Fruit fly (Drosophila melanogaster) whole organism, prepupa: ENCODE data around the gene CG15429.
A peak's percentile ranks its signal among the peaks of the same experiment; 100 is the strongest.

Experiments
- CG10669 ChIP-seq: fragments of 200-800 bp; sonication (Bioruptor generic); optimal IDR thresholded peaks from 3 replicates; lab custom pipeline; 2018; ENCODE audit warnings: missing biosample characterization, mild to moderate bottlenecking, missing genetic modification characterization, moderate library complexity
- CG11294 ChIP-seq: fragments of 200-800 bp; sonication (Bioruptor generic); IDR thresholded peaks from 2 replicates; pipeline ENCODE4 v1.3.6; 2022; ENCODE audit warnings: missing biosample characterization, missing genetic modification characterization
- CG11902 ChIP-seq: fragments of 200-800 bp; sonication (Bioruptor generic); optimal IDR thresholded peaks from 3 replicates; lab custom pipeline; 2016; ENCODE audit warnings: missing biosample characterization, missing genetic modification characterization
- CG15336 ChIP-seq: fragments of 200-800 bp; sonication (Bioruptor generic); IDR thresholded peaks from 2 replicates; pipeline ENCODE4 v1.3.6; 2022; ENCODE audit warnings: missing biosample characterization, missing genetic modification characterization
- CG3032 ChIP-seq: fragments of 200-800 bp; optimal IDR thresholded peaks from 2 replicates; lab custom pipeline; 2019; ENCODE audit warnings: missing biosample characterization, mild to moderate bottlenecking, missing genetic modification characterization, moderate library complexity
- CG31627 ChIP-seq: fragments of 200-800 bp; sonication (Bioruptor generic); optimal IDR thresholded peaks from 3 replicates; lab custom pipeline; 2016; ENCODE audit warnings: missing biosample characterization, missing genetic modification characterization
- CG32006 ChIP-seq: fragments of 200-800 bp; sonication (Bioruptor generic); optimal IDR thresholded peaks from 3 replicates; lab custom pipeline; 2017; ENCODE audit warnings: missing biosample characterization, mild to moderate bottlenecking, missing genetic modification characterization
- CG4318 ChIP-seq: fragments of 200-800 bp; sonication (Bioruptor generic); optimal IDR thresholded peaks from 3 replicates; lab custom pipeline; 2017; ENCODE audit warnings: missing biosample characterization, mild to moderate bottlenecking, missing genetic modification characterization
- CG6808 ChIP-seq: fragments of 200-800 bp; sonication (Bioruptor generic); optimal IDR thresholded peaks from 3 replicates; lab custom pipeline; 2017; ENCODE audit warnings: missing biosample characterization, missing genetic modification characterization, mild to moderate bottlenecking, moderate library complexity, missing genetic modification reagents
- CG6854 ChIP-seq: fragments of 200-800 bp; sonication (Bioruptor generic); optimal IDR thresholded peaks from 2 replicates; lab custom pipeline; 2017; ENCODE audit warnings: missing biosample characterization, mild to moderate bottlenecking, missing genetic modification characterization
- CG8119 ChIP-seq: fragments of 200-800 bp; sonication (Bioruptor generic); IDR thresholded peaks from 3 replicates; pipeline ENCODE4 v1.3.6; 2022; ENCODE audit warnings: missing biosample characterization, missing genetic modification characterization
- CG8632 ChIP-seq: fragments of 200-800 bp; sonication (Bioruptor generic); optimal IDR thresholded peaks from 3 replicates; lab custom pipeline; 2016; ENCODE audit warnings: missing biosample characterization, missing genetic modification characterization
- CG9139 ChIP-seq: fragments of 200-800 bp; sonication (Bioruptor generic); optimal IDR thresholded peaks from 3 replicates; lab custom pipeline; 2017; ENCODE audit warnings: missing biosample characterization, mild to moderate bottlenecking, missing genetic modification characterization
- Eip93F ChIP-seq: fragments of 200-800 bp; sonication (Bioruptor generic); optimal IDR thresholded peaks from 2 replicates; lab custom pipeline; 2016; ENCODE audit warnings: missing biosample characterization, mild to moderate bottlenecking, missing genetic modification characterization
- Ets21C ChIP-seq: fragments of 200-800 bp; sonication (Bioruptor generic); optimal IDR thresholded peaks from 3 replicates; lab custom pipeline; 2016; ENCODE audit warnings: missing biosample characterization, missing genetic modification characterization
- Ets96B ChIP-seq: fragments of 200-800 bp; optimal IDR thresholded peaks from 2 replicates; lab custom pipeline; 2019; ENCODE audit warnings: missing biosample characterization, mild to moderate bottlenecking, missing genetic modification characterization, moderate library complexity
- Gug ChIP-seq: fragments of 200-800 bp; sonication (Bioruptor generic); IDR thresholded peaks from 2 replicates; pipeline ENCODE4 v1.3.6; 2022; ENCODE audit warnings: missing biosample characterization, missing genetic modification characterization
- Hr39 ChIP-seq: fragments of 200-800 bp; sonication (Bioruptor generic); optimal IDR thresholded peaks from 2 replicates; lab custom pipeline; 2016; ENCODE audit warnings: missing biosample characterization, missing genetic modification characterization
- Lpt ChIP-seq: fragments of 200-800 bp; sonication (Bioruptor generic); optimal IDR thresholded peaks from 3 replicates; lab custom pipeline; 2016; ENCODE audit warnings: missing biosample characterization, missing genetic modification characterization
- OdsH ChIP-seq: fragments of 200-800 bp; sonication (Bioruptor generic); optimal IDR thresholded peaks from 3 replicates; lab custom pipeline; 2016; ENCODE audit warnings: missing biosample characterization, missing genetic modification characterization
- Sox102F ChIP-seq: fragments of 200-800 bp; sonication (Bioruptor generic); optimal IDR thresholded peaks from 2 replicates; lab custom pipeline; 2016; ENCODE audit warnings: missing biosample characterization, mild to moderate bottlenecking, missing genetic modification characterization
- Sox14 ChIP-seq: fragments of 200-800 bp; sonication (Bioruptor generic); optimal IDR thresholded peaks from 3 replicates; lab custom pipeline; 2016; ENCODE audit warnings: missing biosample characterization, missing genetic modification characterization
- Sox15 ChIP-seq: fragments of 200-800 bp; sonication (Bioruptor generic); optimal IDR thresholded peaks from 3 replicates; lab custom pipeline; 2016; ENCODE audit warnings: missing biosample characterization, missing genetic modification characterization
- cyc ChIP-seq: fragments of 200-800 bp; sonication (Bioruptor generic); optimal IDR thresholded peaks from 3 replicates; lab custom pipeline; 2016; ENCODE audit warnings: missing biosample characterization, missing genetic modification characterization
- eg ChIP-seq: fragments of 200-800 bp; sonication (Bioruptor generic); IDR thresholded peaks from 3 replicates; pipeline ENCODE4 v1.3.6; 2022; ENCODE audit warnings: missing biosample characterization, missing genetic modification characterization
- fd59A ChIP-seq: fragments of 200-800 bp; sonication (Bioruptor generic); optimal IDR thresholded peaks from 2 replicates; lab custom pipeline; 2017; ENCODE audit warnings: missing biosample characterization, mild to moderate bottlenecking, missing genetic modification characterization, missing genetic modification reagents
- fd85E ChIP-seq: fragments of 200-800 bp; sonication (Bioruptor generic); optimal IDR thresholded peaks from 3 replicates; lab custom pipeline; 2016; ENCODE audit warnings: missing biosample characterization, missing genetic modification characterization
- fkh ChIP-seq: fragments of 200-800 bp; sonication (Bioruptor generic); optimal IDR thresholded peaks from 3 replicates; lab custom pipeline; 2017; ENCODE audit warnings: missing biosample characterization, mild to moderate bottlenecking, missing genetic modification characterization, moderate library complexity
- spab ChIP-seq: fragments of 200-800 bp; sonication (Bioruptor generic); optimal IDR thresholded peaks from 2 replicates; lab custom pipeline; 2017; ENCODE audit warnings: missing biosample characterization, mild to moderate bottlenecking, missing genetic modification characterization, missing genetic modification reagents
- ss ChIP-seq, 2 experiments: fragments of 200-800 bp; sonication (Bioruptor generic); optimal IDR thresholded peaks; 2 replicates in 1 of 2; 3 replicates in 1 of 2; lab custom pipeline; 2017 to 2018; ENCODE audit warnings: mild to moderate bottlenecking in 2 of 2, missing biosample characterization in 2 of 2, missing genetic modification characterization in 2 of 2, moderate library complexity in 1 of 2
- svp ChIP-seq: fragments of 200-800 bp; sonication (Bioruptor generic); peaks from one replicate; lab custom pipeline; 2016; ENCODE audit warnings: missing biosample characterization, missing genetic modification characterization
- topi ChIP-seq: fragments of 200-800 bp; sonication (Bioruptor generic); optimal IDR thresholded peaks from 3 replicates; lab custom pipeline; 2016; ENCODE audit warnings: missing biosample characterization, missing genetic modification characterization

CG15429 gene

DNA sequence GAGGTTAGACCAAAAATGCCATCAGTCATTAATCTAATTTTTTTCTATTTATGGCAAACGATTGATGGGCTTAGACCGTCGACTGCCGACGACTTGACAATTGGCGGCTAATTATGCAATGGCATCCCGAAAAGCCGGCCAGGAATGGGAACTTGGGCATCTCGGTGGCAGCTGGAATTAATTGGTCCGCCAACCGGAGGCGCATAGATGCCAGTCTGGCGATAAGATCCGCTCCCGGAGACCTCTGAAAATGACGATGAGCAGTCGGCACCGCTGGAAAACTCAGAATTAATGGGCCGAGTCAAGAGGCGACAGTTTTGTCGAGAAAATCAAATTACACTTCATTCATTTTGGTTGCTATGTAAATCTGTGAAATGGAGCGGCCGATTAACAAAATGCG is at the start of gene CG15429:
Gene CG15429 (plus strand): TSS at position 301 of the 400 bp plus-strand sequence.
- no peak for TF ChIP-seq CG3032 (tag; lab: Kevin White, UChicago)
- no peak for TF ChIP-seq CG32006
- no peak for TF ChIP-seq CG4318 (GFP tag; lab: Kevin White, UChicago)
- TF ChIP-seq topi (GFP tag; lab: Kevin White, UChicago), result no peak
- TF ChIP-seq Ets96B (tag; lab: Kevin White, UChicago), result no peak
- TF ChIP-seq cyc, result no peak
- no peak for TF ChIP-seq Lpt (GFP tag; lab: Kevin White, UChicago)
- TF ChIP-seq CG15336 (GFP tag; lab: Robert Waterston, UW), result no peak

DNA sequence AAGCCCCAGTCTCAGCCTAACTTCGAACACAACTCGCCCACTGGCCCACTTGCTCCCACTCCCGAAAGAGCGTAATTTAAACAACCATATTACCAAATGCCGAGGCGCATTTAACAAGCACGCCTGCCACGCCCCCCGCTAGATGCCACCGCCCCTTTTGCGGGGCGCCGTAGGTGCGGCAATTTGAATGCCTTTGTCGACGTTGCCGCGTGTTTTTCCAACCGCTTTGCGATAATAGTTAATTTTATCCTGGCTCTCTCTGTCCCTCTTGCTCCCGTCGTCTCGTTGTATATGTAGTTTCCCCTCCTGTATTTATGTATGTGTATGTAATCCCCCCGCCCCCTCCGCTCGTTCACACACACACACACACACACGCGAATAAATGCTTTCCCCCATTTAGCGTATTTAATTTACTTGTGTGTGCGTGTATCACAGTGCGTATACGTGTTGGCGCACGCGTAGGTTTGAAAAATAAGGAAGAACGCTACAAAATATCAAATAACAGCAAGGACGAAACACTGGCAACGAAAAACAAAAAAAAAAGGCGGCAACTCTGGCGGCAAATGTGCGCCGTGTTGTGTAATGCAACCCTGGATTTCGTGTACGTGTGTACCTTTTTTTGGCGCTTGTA is 42.6 kb upstream of the CG15429 start:
- TF ChIP-seq ss (GFP tag; optimal IDR thresholded peaks at IDR 0.05; lab: Kevin White, UChicago) (no peak), CG11902 (GFP tag; lab: Kevin White, UChicago) (no peak), svp (GFP tag; lab: Kevin White, UChicago) (peak; percentile 3), fkh (no peak), Ets96B (tag; lab: Kevin White, UChicago) (no peak), CG15336 (GFP tag; lab: Robert Waterston, UW) (no peak)

DNA sequence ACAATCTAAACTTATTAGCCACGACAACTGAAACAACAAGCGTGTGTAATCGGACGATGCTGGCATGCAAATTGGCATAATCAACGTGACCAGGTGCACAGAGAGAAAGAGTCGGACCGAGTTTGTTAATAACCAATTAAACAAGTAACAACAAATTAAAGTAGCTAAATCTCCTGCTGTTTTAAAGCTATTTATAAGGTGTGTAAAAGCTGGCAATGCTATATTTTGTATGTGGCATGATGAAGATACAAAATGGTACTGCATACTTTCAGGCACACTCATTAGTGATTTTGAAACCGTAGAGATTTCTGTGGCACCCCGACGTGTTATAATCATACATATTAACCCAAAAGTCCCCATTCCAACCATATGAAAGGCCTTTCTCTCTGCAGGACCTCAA is 34.9 kb upstream of the CG15429 start:
- TF ChIP-seq fd59A (GFP tag; lab: Kevin White, UChicago) (no peak), CG31627 (GFP tag; lab: Kevin White, UChicago) (no peak), CG8119 (GFP tag; lab: Robert Waterston, UW) (no peak), CG11294 (GFP tag; lab: Robert Waterston, UW) (no peak), CG10669 (GFP tag; lab: Kevin White, UChicago) (no peak), spab (GFP tag; lab: Kevin White, UChicago) (no peak), Hr39 (GFP tag; lab: Kevin White, UChicago) (no peak), CG8632 (GFP tag; lab: Kevin White, UChicago) (no peak), cyc (no peak)

DNA sequence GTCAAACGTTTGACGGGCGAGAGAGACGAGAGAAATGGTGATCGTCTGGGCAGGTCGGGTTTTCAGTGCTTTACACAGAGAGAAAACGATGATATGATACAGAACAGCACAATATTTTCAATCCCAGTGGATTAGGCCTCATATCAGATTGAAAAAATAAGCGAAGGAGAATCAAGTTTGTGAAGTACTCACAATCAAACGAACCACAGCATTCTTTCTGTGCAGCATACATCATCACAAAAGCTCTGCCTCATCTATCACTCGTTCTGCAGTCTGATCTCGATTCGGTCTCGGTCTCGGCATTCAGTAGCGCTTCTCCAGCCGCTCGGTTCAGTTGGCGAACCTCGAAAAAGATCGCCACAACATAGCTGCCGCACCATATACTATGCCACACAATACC is 28.5 kb upstream of the CG15429 start, which contains the start of gene bdl:
Gene bdl (plus strand): TSS at position 301 of the 400 bp plus-strand sequence.
- no peak for TF ChIP-seq Sox14 (GFP tag; lab: Kevin White, UChicago)
- no peak for TF ChIP-seq Sox15
- TF ChIP-seq OdsH, result no peak
- 0 out of 3 replicates have a peak, but pooled peaks have one; percentile 20 for TF ChIP-seq eg (GFP tag; lab: Robert Waterston, UW)
- no peak for TF ChIP-seq CG4318 (GFP tag; lab: Kevin White, UChicago)
- no peak for TF ChIP-seq Sox102F (GFP tag; lab: Kevin White, UChicago)
- 0 out of 2 replicates have a peak, but pooled peaks have one; percentile 17 for TF ChIP-seq CG15336 (GFP tag; lab: Robert Waterston, UW)
- no peak for TF ChIP-seq fd85E (GFP tag; lab: Kevin White, UChicago)

- peak; percentile 100 for TF ChIP-seq CG6808 (GFP tag; lab: Kevin White, UChicago)
- TF ChIP-seq CG9139 (GFP tag; lab: Kevin White, UChicago), result no peak
These were observed 20.9 kb upstream of the CG15429 start for dm6 chr2L:4331779-4332328.

DNA sequence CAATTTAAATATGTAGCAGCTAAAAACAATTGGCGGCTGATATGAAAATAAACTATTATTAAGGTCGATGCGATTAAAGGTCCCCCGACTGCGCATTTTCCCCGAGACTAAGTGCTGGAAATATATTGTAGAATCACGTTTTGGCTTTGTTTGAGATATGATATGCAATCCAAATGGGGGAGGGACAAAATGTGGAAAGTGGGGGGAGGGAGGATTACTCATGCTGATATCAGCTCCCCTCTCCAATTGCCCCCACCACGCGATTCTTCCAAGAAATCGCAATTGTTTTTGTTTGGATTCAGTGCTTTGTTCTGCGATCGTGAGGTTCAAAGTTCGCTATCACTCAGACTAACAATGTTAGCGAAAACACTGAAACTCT is 20.2 kb upstream of the CG15429 start:
- no peak for TF ChIP-seq CG31627 (GFP tag; lab: Kevin White, UChicago)
- TF ChIP-seq Ets21C (GFP tag; lab: Kevin White, UChicago), result no peak
- no peak for TF ChIP-seq CG32006
- TF ChIP-seq CG9139 (GFP tag; lab: Kevin White, UChicago), result no peak
- no peak for TF ChIP-seq Eip93F (GFP tag; lab: Kevin White, UChicago)
- no peak for TF ChIP-seq Gug (GFP tag; lab: Robert Waterston, UW)
- TF ChIP-seq CG6854 (GFP tag; lab: Kevin White, UChicago), result no peak
